Fruit fly (Drosophila melanogaster) whole organism, wandering third instar larva: ENCODE results near the gene PH4alphaMP.

Source experiments
- Abd-B ChIP-seq: fragments of >200 bp; optimal IDR thresholded peaks from 2 replicates; lab custom pipeline; 2017; ENCODE audit warnings: missing biosample characterization, missing genetic modification characterization
- Hr78 ChIP-seq: fragments of >200 bp; optimal IDR thresholded peaks from 2 replicates; lab custom pipeline; 2017; ENCODE audit warnings: missing biosample characterization, missing genetic modification characterization
- Myc ChIP-seq: fragments of >200 bp; optimal IDR thresholded peaks from 2 replicates; lab custom pipeline; 2017
- OdsH ChIP-seq: fragments of 200-800 bp; sonication (Bioruptor generic); optimal IDR thresholded peaks from 2 replicates; lab custom pipeline; 2016; ENCODE audit warnings: missing biosample characterization, mild to moderate bottlenecking, missing genetic modification characterization
- jim ChIP-seq: fragments of 175-275, 200-325 bp; sonication (Bioruptor generic); optimal IDR thresholded peaks from 2 replicates; lab custom pipeline; 2016; ENCODE audit warnings: missing biosample characterization, mild to moderate bottlenecking, missing genetic modification characterization
- psq ChIP-seq: fragments of 200-800 bp; sonication (Bioruptor generic); optimal IDR thresholded peaks from 3 replicates; lab custom pipeline; 2017; ENCODE audit warnings: missing biosample characterization, mild to moderate bottlenecking, missing genetic modification characterization, moderate library complexity

DNA sequence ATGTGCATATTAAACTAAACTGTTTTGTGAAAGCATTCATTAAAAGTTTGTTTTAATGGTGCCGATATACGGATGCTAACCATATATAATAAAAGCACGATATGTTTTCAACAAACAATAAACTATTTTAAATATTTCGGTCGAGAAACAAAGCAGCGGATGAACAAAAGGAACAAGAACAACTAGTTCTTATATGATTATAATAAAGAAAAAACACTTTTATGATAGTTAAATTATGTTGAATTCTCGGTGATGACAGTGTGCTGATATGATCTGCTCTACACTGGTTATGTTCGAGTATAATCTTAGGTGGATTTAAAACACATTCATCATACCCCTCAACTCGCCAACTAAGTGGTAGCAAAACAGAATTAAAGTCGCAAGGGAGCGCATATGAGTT, 20.0 kb downstream of the PH4alphaMP start:
- TF ChIP-seq Myc (lab: Kevin White, UChicago), result no peak
- no peak for TF ChIP-seq jim
- TF ChIP-seq Hr78 (GFP tag; lab: Kevin White, UChicago), result no peak
- no peak for TF ChIP-seq OdsH (GFP tag; lab: Kevin White, UChicago)
- no peak for TF ChIP-seq psq (GFP tag; lab: Kevin White, UChicago)
- no peak for TF ChIP-seq Abd-B
